Worm (Caenorhabditis elegans) whole organism, young adult: Measurements from ENCODE around the gene arrd-24.
"Not testable (repeated sequence)": the region's sequence is repeated elsewhere in the genome, so short reads cannot be mapped to it uniquely, and the experiment has no call there.

ENCODE experiments used
- Y53G8AR.9 ChIP-seq: fragments of 200-800 bp; sonication (Bioruptor generic); conservative IDR thresholded peaks from 2 replicates; pipeline ENCODE4 v1.3.6; 2022; ENCODE audit warnings: missing genetic modification reagents, missing genetic modification characterization, missing compliant biosample characterization
- ama-1 ChIP-seq, 3 experiments: fragments of 150-350 bp in 1 of 3; sonication (generic microtip) in 2 of 3; optimal IDR thresholded peaks; 2 replicates each; lab custom pipeline; 2014 to 2018; ENCODE audit warnings: missing biosample characterization in 2 of 3, missing genetic modification characterization in 2 of 3, missing genetic modification reagents in 2 of 3
- atf-7 ChIP-seq: sonication (generic microtip); optimal IDR thresholded peaks from 2 replicates; lab custom pipeline; 2017; ENCODE audit warnings: mild to moderate bottlenecking, missing genetic modification characterization, missing compliant biosample characterization
- efl-1 ChIP-seq: fragments of 150-350 bp; optimal IDR thresholded peaks from 2 replicates; lab custom pipeline; 2014; ENCODE audit warnings: missing biosample characterization, missing genetic modification reagents, missing genetic modification characterization

DNA sequence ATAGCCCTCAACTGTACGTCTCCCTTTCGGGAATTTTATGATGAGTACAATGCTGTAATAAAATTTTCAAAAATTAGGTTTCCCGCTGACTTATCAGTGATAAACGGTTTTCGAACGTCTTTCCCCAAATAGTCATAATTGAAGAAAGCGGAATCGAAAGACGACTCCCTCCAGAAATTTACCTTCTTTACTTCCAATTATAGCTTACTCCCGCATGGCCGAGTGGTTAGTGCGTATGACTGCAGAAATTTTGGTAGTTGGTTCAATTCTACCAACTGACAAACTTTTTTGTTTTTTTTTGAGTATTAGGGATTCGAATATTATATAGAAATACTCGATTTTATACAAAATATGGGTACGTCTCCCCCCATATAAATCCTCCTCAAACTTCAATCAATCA is 7.2 kb downstream of the arrd-24 start:
- TF ChIP-seq ama-1 (optimal IDR thresholded peaks at IDR 0.05; lab: Kevin White, UChicago); ama-1 (GFP tag; optimal IDR thresholded peaks at IDR 0.05; lab: Kevin White, UChicago); efl-1 (GFP tag; lab: Kevin White, UChicago); atf-7 (tag; lab: Kevin White, UChicago): not testable (repeated sequence)
- peak; percentile 60; the same call in 1 of the 2 replicates for TF ChIP-seq Y53G8AR.9 (GFP tag; lab: Robert Waterston, UW)
